Fruit fly (Drosophila melanogaster) whole organism, pupa: ENCODE data around the gene Notum.

Source experiments
- CG10348 ChIP-seq: fragments of 200-800 bp; sonication (Bioruptor generic); IDR thresholded peaks from 2 replicates; pipeline ENCODE4 v1.3.6; 2022; ENCODE audit warnings: missing biosample characterization, missing genetic modification characterization
- CG12605 ChIP-seq: fragments of 200-800 bp; sonication (Bioruptor generic); IDR thresholded peaks from 2 replicates; pipeline ENCODE4 v1.3.6; 2022; ENCODE audit warnings: missing biosample characterization, missing genetic modification characterization
- CG13204 ChIP-seq: fragments of 200-800 bp; sonication (Bioruptor generic); optimal IDR thresholded peaks from 2 replicates; lab custom pipeline; 2018; ENCODE audit warnings: missing biosample characterization, mild to moderate bottlenecking, missing genetic modification characterization, moderate library complexity
- CG14655 ChIP-seq: fragments of 200-800 bp; sonication (Bioruptor generic); optimal IDR thresholded peaks from 3 replicates; lab custom pipeline; 2017; ENCODE audit warnings: mild to moderate bottlenecking, missing biosample characterization, missing genetic modification reagents, missing genetic modification characterization
- CG15710 ChIP-seq: fragments of 200-800 bp; sonication (Bioruptor generic); optimal IDR thresholded peaks from 2 replicates; lab custom pipeline; 2018; ENCODE audit warnings: missing biosample characterization, mild to moderate bottlenecking, missing genetic modification characterization, moderate library complexity
- CG17806 ChIP-seq: fragments of 200-800 bp; sonication (Bioruptor generic); optimal IDR thresholded peaks from 2 replicates; lab custom pipeline; 2018; ENCODE audit warnings: missing biosample characterization, mild to moderate bottlenecking, missing genetic modification characterization, moderate library complexity
- CG32121 ChIP-seq: fragments of 200-800 bp; sonication (Bioruptor generic); IDR thresholded peaks from 2 replicates; pipeline ENCODE4 v1.3.6; 2022; ENCODE audit warnings: missing biosample characterization, missing genetic modification characterization
- CG34367 ChIP-seq: fragments of 200-800 bp; sonication (Bioruptor generic); optimal IDR thresholded peaks from 2 replicates; lab custom pipeline; 2018; ENCODE audit warnings: missing biosample characterization, mild to moderate bottlenecking, missing genetic modification characterization
- CG4496 ChIP-seq: fragments of 200-800 bp; sonication (Bioruptor generic); IDR thresholded peaks from 3 replicates; pipeline ENCODE4 v1.3.6; 2022; ENCODE audit warnings: missing biosample characterization, missing genetic modification characterization
- CG8159 ChIP-seq: fragments of 200-800 bp; sonication (Bioruptor generic); optimal IDR thresholded peaks from 3 replicates; lab custom pipeline; 2018; ENCODE audit warnings: missing biosample characterization, mild to moderate bottlenecking, missing genetic modification characterization, moderate library complexity
- CG8301 ChIP-seq: fragments of 200-800 bp; sonication (Bioruptor generic); optimal IDR thresholded peaks from 2 replicates; lab custom pipeline; 2018; ENCODE audit warnings: missing biosample characterization, mild to moderate bottlenecking, missing genetic modification characterization
- CG9948 ChIP-seq: fragments of 200-800 bp; sonication (Bioruptor generic); optimal IDR thresholded peaks from 2 replicates; lab custom pipeline; 2018; ENCODE audit warnings: missing biosample characterization, mild to moderate bottlenecking, missing genetic modification characterization, moderate library complexity
- D1 ChIP-seq: fragments of 200-800 bp; sonication (Bioruptor generic); optimal IDR thresholded peaks from 2 replicates; lab custom pipeline; 2018; ENCODE audit warnings: missing biosample characterization, mild to moderate bottlenecking, missing genetic modification characterization, moderate library complexity
- EcR ChIP-seq: fragments of 200-800 bp; sonication (Bioruptor generic); optimal IDR thresholded peaks from 3 replicates; lab custom pipeline; 2019; ENCODE audit warnings: missing biosample characterization, missing genetic modification characterization, mild to moderate bottlenecking, moderate library complexity, missing genetic modification reagents
- Ets98B ChIP-seq: fragments of 200-800 bp; sonication (Bioruptor generic); IDR thresholded peaks from 2 replicates; pipeline ENCODE4 v1.3.6; 2022; ENCODE audit warnings: missing biosample characterization, missing genetic modification characterization
- Pif1A ChIP-seq: fragments of 200-800 bp; sonication (Bioruptor generic); optimal IDR thresholded peaks from 3 replicates; lab custom pipeline; 2016; ENCODE audit warnings: missing biosample characterization, missing genetic modification characterization
- Pif1B ChIP-seq: fragments of 200-800 bp; sonication (Bioruptor generic); optimal IDR thresholded peaks from 3 replicates; lab custom pipeline; 2016; ENCODE audit warnings: missing biosample characterization, missing genetic modification characterization
- Snoo ChIP-seq: fragments of 200-800 bp; sonication (Bioruptor generic); optimal IDR thresholded peaks from 3 replicates; lab custom pipeline; 2017; ENCODE audit warnings: missing biosample characterization, mild to moderate bottlenecking, missing genetic modification characterization, inconsistent platforms
- fd96Ca ChIP-seq: fragments of 200-800 bp; sonication (Bioruptor generic); IDR thresholded peaks from 3 replicates; pipeline ENCODE4 v1.3.6; 2022; ENCODE audit warnings: missing biosample characterization, missing genetic modification characterization
- gl ChIP-seq: fragments of 200-800 bp; sonication (Bioruptor generic); optimal IDR thresholded peaks from 2 replicates; lab custom pipeline; 2018; ENCODE audit warnings: missing biosample characterization, mild to moderate bottlenecking, missing genetic modification characterization
- rn ChIP-seq: fragments of 200-800 bp; sonication (Bioruptor generic); IDR thresholded peaks from 2 replicates; pipeline ENCODE4 v1.3.6; 2022; ENCODE audit warnings: missing biosample characterization, missing genetic modification characterization

Notum gene

dm6 chr3L:16040389-16040788 lies 17.1 kb downstream of the Notum start:
- TF ChIP-seq CG32121 (GFP tag; lab: Robert Waterston, UW) (no peak), CG9948 (tag; lab: Kevin White, UChicago) (no peak), CG15710 (no peak), Snoo (tag; lab: Kevin White, UChicago) (no peak), CG12605 (GFP tag; lab: Robert Waterston, UW) (0 out of 2 replicates have a peak, but pooled peaks have one; percentile 9), CG17806 (tag; lab: Kevin White, UChicago) (no peak), Pif1A (GFP tag; lab: Kevin White, UChicago) (no peak), CG10348 (GFP tag; lab: Robert Waterston, UW) (no peak), D1 (no peak), gl (tag; lab: Kevin White, UChicago) (no peak), rn (no peak), EcR (GFP tag; lab: Kevin White, UChicago) (peak; percentile 32), CG4496 (GFP tag; lab: Robert Waterston, UW) (0 out of 3 replicates have a peak, but pooled peaks have one; percentile 13)

dm6 chr3L:16041260-16042079 lies 18.2 kb downstream of the Notum start:
- TF ChIP-seq Snoo (tag; lab: Kevin White, UChicago) (peak; percentile 33), CG12605 (GFP tag; lab: Robert Waterston, UW) (peak; percentile 54; the same call in 1 of the 2 replicates), EcR (GFP tag; lab: Kevin White, UChicago) (peak; percentile 65), CG10348 (GFP tag; lab: Robert Waterston, UW) (no peak), CG9948 (tag; lab: Kevin White, UChicago) (no peak), CG14655 (GFP tag; lab: Kevin White, UChicago) (peak; percentile 74), CG34367 (tag; lab: Kevin White, UChicago) (peak; percentile 29), CG32121 (GFP tag; lab: Robert Waterston, UW) (peak; percentile 66), D1 (no peak), CG8159 (peak; percentile 29), CG4496 (GFP tag; lab: Robert Waterston, UW) (peak; percentile 79), gl (tag; lab: Kevin White, UChicago) (peak; percentile 91), CG17806 (tag; lab: Kevin White, UChicago) (peak; percentile 22), rn (no peak), fd96Ca (peak; percentile 80), Pif1A (GFP tag; lab: Kevin White, UChicago) (peak; percentile 46), CG8301 (peak; percentile 57), Pif1B (GFP tag; lab: Kevin White, UChicago) (peak; percentile 56), CG15710 (peak; percentile 47), Ets98B (GFP tag; lab: Robert Waterston, UW) (peak; percentile 80), CG13204 (GFP tag; lab: Kevin White, UChicago) (peak; percentile 83)

dm6 chr3L:16042080-16042344 lies 18.7 kb downstream of the Notum start:
- TF ChIP-seq fd96Ca (no peak), Pif1B (GFP tag; lab: Kevin White, UChicago) (no peak), CG9948 (tag; lab: Kevin White, UChicago) (peak; percentile 8), Ets98B (GFP tag; lab: Robert Waterston, UW) (no peak), D1 (peak; percentile 36), CG8159 (peak; percentile 47), Snoo (tag; lab: Kevin White, UChicago) (no peak), CG32121 (GFP tag; lab: Robert Waterston, UW) (no peak)

DNA sequence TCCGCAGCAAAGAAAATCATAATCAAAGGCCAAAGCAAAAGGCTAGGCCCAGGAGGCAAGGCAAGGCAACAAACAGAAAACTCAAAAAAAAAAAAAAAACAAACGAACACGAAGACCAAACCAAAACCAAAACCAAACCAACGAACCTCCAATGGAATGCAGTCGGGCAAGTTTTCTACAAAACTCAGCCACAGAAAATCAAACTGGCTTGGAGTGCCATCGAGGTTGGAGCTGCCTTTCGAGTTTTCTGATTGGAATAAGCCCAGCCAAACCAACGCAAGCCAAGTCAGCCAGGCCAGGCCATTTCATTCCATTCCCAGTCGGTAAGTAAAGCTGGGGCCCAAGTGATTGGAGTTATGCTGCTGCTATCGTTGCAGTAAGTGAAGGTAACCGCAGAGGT lies 19.4 kb downstream of the Notum start:
- TF ChIP-seq Ets98B (GFP tag; lab: Robert Waterston, UW) (peak; percentile 4; the same call in 1 of the 2 replicates), CG4496 (GFP tag; lab: Robert Waterston, UW) (peak; percentile 43), CG12605 (GFP tag; lab: Robert Waterston, UW) (peak; percentile 45), fd96Ca (no peak)

- TF ChIP-seq Ets98B (GFP tag; lab: Robert Waterston, UW), result peak; percentile 36; the same call in 1 of the 2 replicates
- TF ChIP-seq rn, result peak; percentile 4; the same call in 1 of the 2 replicates
- no peak for TF ChIP-seq CG10348 (GFP tag; lab: Robert Waterston, UW)
- peak; percentile 49 for TF ChIP-seq Pif1A (GFP tag; lab: Kevin White, UChicago)
- peak; percentile 48; the same call in 1 of the 2 replicates for TF ChIP-seq CG12605 (GFP tag; lab: Robert Waterston, UW)
- TF ChIP-seq EcR (GFP tag; lab: Kevin White, UChicago), result peak; percentile 90
- peak; percentile 81 for TF ChIP-seq CG17806 (tag; lab: Kevin White, UChicago)
- TF ChIP-seq gl (tag; lab: Kevin White, UChicago), result peak; percentile 53
- TF ChIP-seq Snoo (tag; lab: Kevin White, UChicago), result peak; percentile 77
- TF ChIP-seq CG34367 (tag; lab: Kevin White, UChicago), result peak; percentile 80
- peak; percentile 48 for TF ChIP-seq Pif1B (GFP tag; lab: Kevin White, UChicago)
- TF ChIP-seq CG4496 (GFP tag; lab: Robert Waterston, UW), result peak; percentile 61; the same call in 2 of the 3 replicates
- TF ChIP-seq CG9948 (tag; lab: Kevin White, UChicago), result peak; percentile 86
- TF ChIP-seq CG8159, result peak; percentile 95
- TF ChIP-seq CG14655 (GFP tag; lab: Kevin White, UChicago), result peak; percentile 88
- TF ChIP-seq CG15710, result peak; percentile 91
- peak; percentile 36; the same call in 1 of the 3 replicates for TF ChIP-seq fd96Ca
- TF ChIP-seq CG8301, result peak; percentile 82
- TF ChIP-seq CG13204 (GFP tag; lab: Kevin White, UChicago), result peak; percentile 77
- TF ChIP-seq D1, result peak; percentile 81
- peak; percentile 60 for TF ChIP-seq CG32121 (GFP tag; lab: Robert Waterston, UW)
These were observed 19.9 kb downstream of the Notum start for dm6 chr3L:16043045-16043781.
